Worm (Caenorhabditis elegans) whole organism, L2 larva: ENCODE results near the gene Y102A5C.4.
"Not testable (repeated sequence)": the region's sequence is repeated elsewhere in the genome, so short reads cannot be mapped to it uniquely, and the experiment has no call there.

ENCODE experiments used
- C34F6.9 ChIP-seq: fragments of 150-350 bp; optimal IDR thresholded peaks from 2 replicates; lab custom pipeline; 2014; ENCODE audit warnings: missing biosample characterization, missing genetic modification characterization
- F13H6.1 ChIP-seq: sonication (generic microtip); optimal IDR thresholded peaks from 2 replicates; lab custom pipeline; 2016; ENCODE audit warnings: missing genetic modification characterization, missing compliant biosample characterization
- R02D3.7 ChIP-seq: fragments of 150-350 bp; optimal IDR thresholded peaks from 2 replicates; lab custom pipeline; 2014; ENCODE audit warnings: missing biosample characterization, missing genetic modification characterization
- alr-1 ChIP-seq: fragments of 150-350 bp; optimal IDR thresholded peaks from 2 replicates; lab custom pipeline; 2014; ENCODE audit warnings: missing biosample characterization, missing genetic modification characterization
- blmp-1 ChIP-seq: sonication (generic microtip); optimal IDR thresholded peaks from 2 replicates; lab custom pipeline; 2017; ENCODE audit warnings: missing genetic modification characterization, mild to moderate bottlenecking, missing compliant biosample characterization, antibody characterized with exemption, moderate library complexity; ENCODE audit not compliant: insufficient read depth
- ceh-16 ChIP-seq: fragments of 150-350 bp; optimal IDR thresholded peaks from 2 replicates; lab custom pipeline; 2014; ENCODE audit warnings: missing biosample characterization, missing genetic modification characterization
- ceh-82 ChIP-seq: fragments of 150-350 bp; optimal IDR thresholded peaks from 2 replicates; lab custom pipeline; 2014; ENCODE audit warnings: missing biosample characterization, missing genetic modification characterization
- crh-2 ChIP-seq: sonication (generic microtip); optimal IDR thresholded peaks from 2 replicates; lab custom pipeline; 2017; ENCODE audit warnings: missing biosample characterization, missing genetic modification characterization
- egl-27 ChIP-seq: sonication (generic microtip); optimal IDR thresholded peaks from 3 replicates; lab custom pipeline; 2017; ENCODE audit warnings: missing biosample characterization, missing genetic modification reagents, missing genetic modification characterization
- elt-3 ChIP-seq: sonication (generic microtip); optimal IDR thresholded peaks from 2 replicates; lab custom pipeline; 2017; ENCODE audit warnings: missing biosample characterization, missing genetic modification characterization
- fos-1 ChIP-seq: fragments of 150-350 bp; optimal IDR thresholded peaks from 2 replicates; lab custom pipeline; 2014; ENCODE audit warnings: missing biosample characterization, missing genetic modification characterization
- lin-11 ChIP-seq: fragments of 150-350 bp; sonication (generic microtip); optimal IDR thresholded peaks from 2 replicates; lab custom pipeline; 2014; ENCODE audit warnings: missing biosample characterization, missing genetic modification characterization, inconsistent platforms, mixed read lengths
- lin-13 ChIP-seq: fragments of 150-350 bp; optimal IDR thresholded peaks from 2 replicates; lab custom pipeline; 2014; ENCODE audit warnings: missing biosample characterization, missing genetic modification reagents, missing genetic modification characterization
- lin-39 ChIP-seq: fragments of 150-350 bp; optimal IDR thresholded peaks from 2 replicates; lab custom pipeline; 2014; ENCODE audit warnings: missing biosample characterization, missing genetic modification reagents, missing genetic modification characterization
- lsy-2 ChIP-seq, 2 experiments: fragments of 150-350 bp in 1 of 2; sonication (generic microtip) in 1 of 2; optimal IDR thresholded peaks; 2 replicates each; lab custom pipeline; 2014 to 2017; ENCODE audit warnings: missing biosample characterization in 2 of 2, missing genetic modification characterization in 2 of 2
- mab-5 ChIP-seq: fragments of 150-350 bp; optimal IDR thresholded peaks from 2 replicates; lab custom pipeline; 2014; ENCODE audit warnings: missing biosample characterization, missing genetic modification characterization
- nhr-10 ChIP-seq: sonication (generic microtip); optimal IDR thresholded peaks from 2 replicates; lab custom pipeline; 2017; ENCODE audit warnings: missing biosample characterization, missing genetic modification characterization
- nhr-11 ChIP-seq: fragments of 150-350 bp; optimal IDR thresholded peaks from 2 replicates; lab custom pipeline; 2014; ENCODE audit warnings: missing biosample characterization, missing genetic modification characterization
- nhr-12 ChIP-seq: fragments of 150-350 bp; optimal IDR thresholded peaks from 2 replicates; lab custom pipeline; 2014; ENCODE audit warnings: missing biosample characterization, missing genetic modification characterization
- nhr-129 ChIP-seq: fragments of 150-350 bp; optimal IDR thresholded peaks from 2 replicates; lab custom pipeline; 2014; ENCODE audit warnings: missing biosample characterization, missing genetic modification characterization
- nhr-21 ChIP-seq: fragments of 150-350 bp; optimal IDR thresholded peaks from 2 replicates; lab custom pipeline; 2014; ENCODE audit warnings: missing biosample characterization, missing genetic modification characterization
- nhr-25 ChIP-seq: fragments of 150-350 bp; sonication (generic microtip); optimal IDR thresholded peaks from 3 replicates; lab custom pipeline; 2014; ENCODE audit warnings: missing biosample characterization, missing genetic modification characterization
- nhr-6 ChIP-seq: fragments of 150-350 bp; optimal IDR thresholded peaks from 2 replicates; lab custom pipeline; 2014; ENCODE audit warnings: missing biosample characterization, missing genetic modification characterization
- nhr-77 ChIP-seq: fragments of 150-350 bp; optimal IDR thresholded peaks from 2 replicates; lab custom pipeline; 2014; ENCODE audit warnings: missing biosample characterization, missing genetic modification characterization
- peb-1 ChIP-seq: fragments of 150-350 bp; optimal IDR thresholded peaks from 2 replicates; lab custom pipeline; 2014; ENCODE audit warnings: missing biosample characterization, missing genetic modification characterization
- skn-1 ChIP-seq: sonication (generic microtip); optimal IDR thresholded peaks from 2 replicates; lab custom pipeline; 2017; ENCODE audit warnings: missing biosample characterization, missing genetic modification characterization
- sma-3 ChIP-seq: sonication (generic microtip); optimal IDR thresholded peaks from 2 replicates; lab custom pipeline; 2016; ENCODE audit warnings: missing genetic modification reagents, missing genetic modification characterization, missing compliant biosample characterization
- unc-39 ChIP-seq: fragments of 150-350 bp; optimal IDR thresholded peaks from 2 replicates; lab custom pipeline; 2014; ENCODE audit warnings: missing biosample characterization, missing genetic modification characterization
- unc-55 ChIP-seq: fragments of 150-350 bp; sonication (generic microtip); optimal IDR thresholded peaks from 3 replicates; lab custom pipeline; 2014; ENCODE audit warnings: missing biosample characterization, missing genetic modification reagents, missing genetic modification characterization
- unc-62 ChIP-seq: fragments of 150-350 bp; optimal IDR thresholded peaks from 2 replicates; lab custom pipeline; 2014; ENCODE audit warnings: missing biosample characterization, missing genetic modification reagents, missing genetic modification characterization
- zag-1 ChIP-seq: fragments of 150-350 bp; optimal IDR thresholded peaks from 2 replicates; lab custom pipeline; 2014; ENCODE audit warnings: missing biosample characterization, missing genetic modification characterization
- ztf-1 ChIP-seq: fragments of 200-800 bp; sonication (Bioruptor generic); conservative IDR thresholded peaks from 2 replicates; pipeline ENCODE4 v1.3.6; 2022; ENCODE audit warnings: missing genetic modification characterization, missing compliant biosample characterization
- ztf-4 ChIP-seq: fragments of 150-350 bp; optimal IDR thresholded peaks from 2 replicates; lab custom pipeline; 2014; ENCODE audit warnings: missing biosample characterization, missing genetic modification characterization

The Y102A5C.4 gene

ce11 chrV:16948011-16948410, 26.0 kb downstream of the Y102A5C.4 start, which contains the start of gene fbxa-112:
Gene fbxa-112, minus strand, starts transcription at chrV:16948111.
- TF ChIP-seq ztf-4, zag-1, nhr-11 (tag; lab: Kevin White, UChicago): not testable (repeated sequence)

- TF ChIP-seq lsy-2 (tag; optimal IDR thresholded peaks at IDR 0.05; lab: Kevin White, UChicago); crh-2 (tag; lab: Kevin White, UChicago); unc-62: not testable (repeated sequence)
These were observed 27.6 kb downstream of the Y102A5C.4 start, which contains the start of gene fbxa-111 for ce11 chrV:16949609-16950008. Gene fbxa-111, minus strand, starts transcription at chrV:16949709.

ce11 chrV:16950036-16950435, 28.0 kb downstream of the Y102A5C.4 start:
- TF ChIP-seq ceh-82 (tag; lab: Kevin White, UChicago) (no peak), ceh-16 (tag; lab: Kevin White, UChicago) (no peak), unc-39 (tag; lab: Kevin White, UChicago) (no peak), nhr-25 (tag; lab: Kevin White, UChicago) (no peak), nhr-129 (tag; lab: Kevin White, UChicago) (no peak), blmp-1 (tag; lab: Kevin White, UChicago) (no peak), elt-3 (tag; lab: Kevin White, UChicago) (no peak), nhr-77 (tag; lab: Kevin White, UChicago) (no peak), egl-27 (no peak), unc-62 (no peak), lin-11 (no peak), nhr-12 (tag; lab: Kevin White, UChicago) (no peak), alr-1 (no peak), peb-1 (tag; lab: Kevin White, UChicago) (no peak)

- TF ChIP-seq nhr-129 (tag; lab: Kevin White, UChicago): no peak
- no peak for TF ChIP-seq unc-55 (GFP tag; lab: Kevin White, UChicago)
- TF ChIP-seq ceh-82 (tag; lab: Kevin White, UChicago): no peak
- no peak for TF ChIP-seq peb-1 (tag; lab: Kevin White, UChicago)
- TF ChIP-seq lsy-2 (tag; optimal IDR thresholded peaks at IDR 0.05; lab: Kevin White, UChicago): no peak
- TF ChIP-seq nhr-77 (tag; lab: Kevin White, UChicago): no peak
- no peak for TF ChIP-seq nhr-6 (tag; lab: Kevin White, UChicago)
- no peak for TF ChIP-seq nhr-10 (tag; lab: Kevin White, UChicago)
- no peak for TF ChIP-seq nhr-21 (tag; lab: Kevin White, UChicago)
- TF ChIP-seq F13H6.1 (tag; lab: Kevin White, UChicago): no peak
- TF ChIP-seq unc-39 (tag; lab: Kevin White, UChicago): no peak
- TF ChIP-seq skn-1 (tag; lab: Kevin White, UChicago): no peak
- TF ChIP-seq ztf-1 (GFP tag; lab: Robert Waterston, UW): no peak
- no peak for TF ChIP-seq alr-1
- no peak for TF ChIP-seq nhr-12 (tag; lab: Kevin White, UChicago)
- TF ChIP-seq fos-1 (tag; lab: Kevin White, UChicago): no peak
- TF ChIP-seq sma-3 (GFP tag; lab: Kevin White, UChicago): no peak
- TF ChIP-seq lin-13 (GFP tag; lab: Kevin White, UChicago): no peak
- no peak for TF ChIP-seq unc-62
- no peak for TF ChIP-seq lin-39 (tag; lab: Kevin White, UChicago)
These were observed 29.5 kb downstream of the Y102A5C.4 start, which contains the start of gene clec-238 for ce11 chrV:16951504-16951903. Gene clec-238, plus strand, starts transcription at chrV:16951804.

ce11 chrV:16954766-16955165, 32.7 kb downstream of the Y102A5C.4 start, which contains the start of gene srh-206:
Gene srh-206, minus strand, starts transcription at chrV:16954866.
- TF ChIP-seq R02D3.7 (no peak), unc-39 (tag; lab: Kevin White, UChicago) (no peak)

- no peak for TF ChIP-seq nhr-21 (tag; lab: Kevin White, UChicago)
- TF ChIP-seq nhr-12 (tag; lab: Kevin White, UChicago): no peak
- TF ChIP-seq sma-3 (GFP tag; lab: Kevin White, UChicago): no peak
- TF ChIP-seq mab-5: no peak
- no peak for TF ChIP-seq egl-27
- no peak for TF ChIP-seq unc-62
- no peak for TF ChIP-seq skn-1 (tag; lab: Kevin White, UChicago)
- no peak for TF ChIP-seq nhr-25 (tag; lab: Kevin White, UChicago)
- TF ChIP-seq C34F6.9: no peak
These were observed 34.2 kb downstream of the Y102A5C.4 start, which contains the start of gene clec-239 for ce11 chrV:16956229-16956628. Gene clec-239, plus strand, starts transcription at chrV:16956529.
